Fruit fly (Drosophila melanogaster): ENCODE data around the gene CG18420.

Gene CG18420

DNA sequence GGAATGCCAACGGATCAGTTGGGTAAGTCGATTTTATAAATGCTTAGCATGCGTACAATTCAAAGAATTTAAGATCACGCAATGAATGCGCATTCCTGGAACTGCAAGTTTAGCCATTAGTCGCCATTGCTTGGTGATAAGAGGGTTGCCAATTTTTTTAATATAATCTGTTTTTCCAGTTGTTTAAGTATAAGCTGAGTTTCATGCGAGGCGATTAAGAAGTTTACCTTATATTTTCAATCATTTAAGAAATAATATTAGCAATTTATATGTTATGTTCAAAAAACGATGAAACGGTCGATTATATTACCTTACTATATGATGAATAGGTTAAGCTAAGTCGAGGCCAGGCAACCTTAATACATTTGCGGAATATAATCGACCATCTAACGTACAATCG is at the start of gene CG18420:
TSS of gene CG18420 (minus strand) at position 101 of the 400 bp plus-strand sequence.
- TF ChIP-seq CG8478 (optimal IDR thresholded peaks at IDR 0.05): no peak
- no peak for TF ChIP-seq CTCF (optimal IDR thresholded peaks at IDR 0.05)

DNA sequence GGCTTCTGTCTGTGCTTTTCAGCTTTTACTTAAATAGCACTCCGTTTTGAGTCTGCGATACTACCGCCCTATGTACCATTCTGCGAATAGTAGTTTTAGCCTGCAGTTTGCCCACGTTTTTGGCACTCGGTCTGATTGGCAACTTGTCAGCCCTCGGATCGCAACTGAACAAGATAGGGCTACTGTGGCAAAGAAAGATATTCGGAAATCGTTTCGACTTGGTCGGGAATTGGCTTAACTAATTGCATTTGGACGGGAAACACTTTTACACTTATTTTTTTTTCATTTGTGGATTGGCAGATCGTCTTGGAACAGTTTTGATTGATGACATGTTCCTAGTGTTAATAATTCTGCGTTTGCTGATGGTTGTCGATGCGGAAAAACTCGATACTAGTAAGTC is 45.6 kb upstream of the CG18420 start, which contains the start of gene CG42682:
TSS of gene CG42682 (plus strand) at position 301 of the 400 bp plus-strand sequence.
- TF ChIP-seq CTCF (optimal IDR thresholded peaks at IDR 0.05): no peak
- TF ChIP-seq CG8478 (optimal IDR thresholded peaks at IDR 0.05): no peak

DNA sequence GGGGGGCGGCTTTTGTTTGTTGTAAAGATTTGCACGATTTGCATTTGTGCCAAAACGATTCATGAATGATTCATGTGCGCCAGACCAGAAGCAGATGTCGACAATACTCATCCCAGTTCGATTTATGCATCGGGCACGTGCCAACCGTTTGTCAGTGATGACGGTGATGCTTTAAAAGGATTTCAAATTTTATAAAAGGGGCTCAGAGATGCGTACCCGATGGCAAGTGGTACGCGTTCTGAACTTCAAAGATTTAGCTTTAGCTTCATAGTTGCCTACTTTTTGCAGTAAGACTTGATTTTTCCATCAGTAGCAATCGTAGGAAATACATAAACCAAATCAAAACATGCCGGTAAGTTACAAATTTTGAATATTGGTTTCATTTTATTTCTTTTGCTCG is 14.0 kb upstream of the CG18420 start, which contains the start of gene CG33309:
TSS of gene CG33309 (plus strand) at position 301 of the 400 bp plus-strand sequence.
- no peak for TF ChIP-seq CG8478 (optimal IDR thresholded peaks at IDR 0.05)
- no peak for TF ChIP-seq CTCF (optimal IDR thresholded peaks at IDR 0.05)

DNA sequence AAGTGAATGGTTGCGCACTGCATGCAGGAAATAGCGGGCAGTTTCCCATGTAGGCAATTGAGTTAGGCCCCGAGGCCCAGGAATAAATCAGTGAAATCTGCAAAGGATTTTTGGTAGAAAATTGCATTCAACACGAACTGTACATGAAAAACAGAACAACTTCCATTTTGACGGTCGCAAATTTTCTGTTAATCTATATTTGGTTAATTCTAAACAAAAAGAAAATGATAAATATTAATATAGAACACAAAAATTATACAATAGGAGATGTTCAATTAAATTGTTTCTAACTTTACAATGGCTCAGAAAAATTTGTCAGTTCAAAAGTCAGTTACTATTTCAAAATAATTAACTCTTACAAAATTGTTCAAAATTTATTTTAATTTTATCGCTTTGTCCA is 5.6 kb upstream of the CG18420 start, which contains the start of gene CG33308:
TSS of gene CG33308 (plus strand) at position 301 of the 400 bp plus-strand sequence.
- TF ChIP-seq CTCF (optimal IDR thresholded peaks at IDR 0.05) (no peak), CG8478 (optimal IDR thresholded peaks at IDR 0.05) (no peak)

DNA sequence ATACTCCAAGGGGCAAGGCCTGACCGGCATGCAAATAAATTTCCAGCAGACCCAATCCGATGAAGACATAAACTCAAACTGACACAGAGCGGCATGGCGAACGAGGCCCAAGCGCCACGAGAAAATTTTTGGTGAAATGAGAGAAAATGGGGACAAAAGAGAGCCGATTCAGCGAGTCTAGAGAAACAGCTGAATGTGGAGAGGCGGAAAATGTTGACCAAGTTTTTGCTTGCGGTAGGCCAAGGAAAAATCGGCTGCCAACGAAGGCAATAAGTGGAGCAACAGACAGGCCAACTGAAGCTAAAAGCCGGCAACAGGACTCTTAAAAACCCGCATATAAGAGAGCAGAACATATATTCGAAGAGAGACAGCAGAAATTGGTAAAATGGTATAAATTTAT is 1.1 kb upstream of the CG18420 start:
- no peak for TF ChIP-seq CTCF (optimal IDR thresholded peaks at IDR 0.05)
- no peak for TF ChIP-seq CG8478 (optimal IDR thresholded peaks at IDR 0.05)

DNA sequence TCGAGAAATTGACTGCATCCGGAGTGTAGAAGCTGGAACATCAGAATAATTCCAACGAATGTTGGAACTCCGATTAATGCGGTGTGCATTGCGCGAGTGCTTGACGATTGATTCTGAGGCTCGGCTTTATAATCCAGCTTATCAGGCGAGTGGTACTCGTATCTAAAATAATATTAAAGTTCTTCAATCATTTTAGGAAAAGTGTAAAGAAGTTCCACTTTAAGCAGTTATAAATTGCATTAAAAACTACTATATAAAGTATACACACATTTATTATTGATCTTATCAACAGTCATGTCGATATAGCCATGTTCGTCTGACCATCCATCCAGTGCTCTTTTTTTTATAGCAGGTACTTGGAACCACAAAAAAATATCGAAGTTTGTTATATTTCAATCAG is 11.9 kb downstream of the CG18420 start, which contains the start of gene CG18636:
TSS of gene CG18636 (minus strand) at position 101 of the 400 bp plus-strand sequence.
- TF ChIP-seq CTCF (optimal IDR thresholded peaks at IDR 0.05) (no peak), CG8478 (optimal IDR thresholded peaks at IDR 0.05) (no peak)

DNA sequence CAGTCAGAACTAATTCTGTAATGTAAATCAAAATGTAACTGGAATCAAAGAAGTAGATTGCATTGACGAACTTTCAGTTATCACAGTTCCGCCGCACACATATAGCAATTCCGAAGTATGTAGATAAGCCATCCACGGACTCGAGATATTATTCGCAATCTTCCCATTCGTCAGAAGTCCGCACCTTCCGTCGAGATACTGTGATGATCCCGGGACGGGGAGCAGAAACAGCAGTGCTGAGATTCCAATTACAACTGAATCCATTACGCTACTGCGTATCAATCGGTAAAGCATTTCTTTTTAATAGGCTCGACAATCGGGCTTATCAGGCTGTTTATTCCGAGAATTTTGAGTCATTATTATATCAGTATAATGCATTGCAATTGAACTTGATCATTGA is 21.7 kb downstream of the CG18420 start, which contains the start of gene CG4650:
TSS of gene CG4650 (minus strand) at position 269 of the 400 bp plus-strand sequence.
- TF ChIP-seq CG8478 (optimal IDR thresholded peaks at IDR 0.05) (no peak), CTCF (optimal IDR thresholded peaks at IDR 0.05) (no peak)

DNA sequence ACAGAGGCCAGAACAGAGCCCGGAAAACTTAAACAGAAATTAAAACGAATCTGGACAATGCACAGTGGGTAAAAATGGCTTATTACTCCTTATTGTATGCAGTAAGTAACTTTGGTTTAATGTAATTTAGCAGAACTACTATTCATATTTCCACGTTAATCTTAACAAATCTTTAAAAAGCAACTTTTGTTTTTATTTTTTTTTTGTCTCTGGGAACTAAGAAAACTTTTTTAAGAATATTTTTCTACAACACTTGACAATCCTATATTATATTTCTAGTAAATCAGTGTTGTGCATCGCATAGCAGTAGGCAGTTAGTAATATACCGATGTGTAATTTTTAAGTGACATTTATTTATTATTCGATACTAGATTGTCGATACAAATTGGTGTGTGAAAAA is 30.8 kb downstream of the CG18420 start, which contains the start of gene CG4701:
TSS of gene CG4701 (plus strand) at position 301 of the 400 bp plus-strand sequence.
- TF ChIP-seq CTCF (optimal IDR thresholded peaks at IDR 0.05) (no peak), CG8478 (optimal IDR thresholded peaks at IDR 0.05) (no peak)

DNA sequence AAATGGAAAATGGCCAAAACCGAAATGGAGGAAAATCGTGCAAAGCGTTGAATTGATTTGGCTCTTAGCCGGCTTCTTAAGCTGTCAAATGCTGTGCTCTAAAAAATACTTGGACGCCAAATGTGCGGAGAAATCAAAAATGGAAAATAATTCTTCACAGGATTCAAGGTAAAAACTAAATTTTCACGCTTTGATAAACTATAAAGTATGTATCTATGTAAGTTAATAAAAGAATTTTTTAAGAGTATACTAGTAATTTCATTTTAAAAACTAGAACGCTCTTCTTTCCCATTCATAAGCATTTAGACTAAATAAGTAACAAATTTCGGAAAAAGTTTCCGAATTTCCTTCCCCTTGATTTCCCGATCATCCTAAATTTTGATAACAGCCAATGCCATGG is 34.0 kb downstream of the CG18420 start, which contains the start of gene CSN1a:
TSS of gene CSN1a (plus strand) at position 301 of the 400 bp plus-strand sequence.
- TF ChIP-seq CTCF (optimal IDR thresholded peaks at IDR 0.05) (no peak), CG8478 (optimal IDR thresholded peaks at IDR 0.05) (no peak)

DNA sequence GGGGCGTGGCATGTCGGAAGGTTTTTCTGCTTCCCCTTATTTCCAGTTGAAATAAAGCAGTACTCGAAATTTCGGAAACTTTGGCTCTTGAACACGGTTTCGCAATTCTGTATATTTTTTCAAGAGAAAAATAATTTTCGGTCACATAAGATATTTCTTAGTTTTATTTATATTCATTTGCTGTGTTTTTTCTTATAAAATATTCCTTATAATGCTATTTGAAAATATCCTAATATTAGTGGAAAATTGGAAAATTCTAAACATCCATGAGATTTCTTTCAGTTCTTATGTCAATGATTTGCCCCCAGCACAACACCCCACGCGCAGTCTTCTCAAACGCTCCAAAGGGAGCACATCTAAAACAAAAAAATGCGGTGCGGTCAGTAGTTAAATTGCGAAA is 36.0 kb downstream of the CG18420 start, which contains the start of gene CG4691:
TSS of gene CG4691 (plus strand) at position 301 of the 400 bp plus-strand sequence.
- TF ChIP-seq CG8478 (optimal IDR thresholded peaks at IDR 0.05): no peak
- no peak for TF ChIP-seq CTCF (optimal IDR thresholded peaks at IDR 0.05)

DNA sequence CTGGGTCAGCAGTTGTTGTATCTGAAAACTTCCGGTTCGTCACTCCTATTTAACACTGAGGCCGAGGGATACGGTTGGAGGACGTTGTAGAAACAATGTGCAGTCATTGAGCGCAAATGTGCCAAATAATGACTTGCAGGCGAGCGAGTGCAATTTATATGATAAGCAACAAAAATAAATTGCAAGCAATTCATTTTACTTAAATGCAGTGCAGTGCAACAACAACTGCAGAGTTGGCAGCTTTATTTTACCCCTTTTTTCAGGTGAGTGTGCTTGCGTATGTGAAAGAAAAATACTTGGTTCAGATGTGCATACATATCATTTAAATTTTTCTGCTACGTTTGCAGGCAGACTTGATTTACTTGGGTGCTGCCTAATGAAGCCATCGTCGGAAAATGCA is 50.4 kb downstream of the CG18420 start:
- TF ChIP-seq CTCF (optimal IDR thresholded peaks at IDR 0.05) (no peak), CG8478 (optimal IDR thresholded peaks at IDR 0.05) (no peak)

DNA sequence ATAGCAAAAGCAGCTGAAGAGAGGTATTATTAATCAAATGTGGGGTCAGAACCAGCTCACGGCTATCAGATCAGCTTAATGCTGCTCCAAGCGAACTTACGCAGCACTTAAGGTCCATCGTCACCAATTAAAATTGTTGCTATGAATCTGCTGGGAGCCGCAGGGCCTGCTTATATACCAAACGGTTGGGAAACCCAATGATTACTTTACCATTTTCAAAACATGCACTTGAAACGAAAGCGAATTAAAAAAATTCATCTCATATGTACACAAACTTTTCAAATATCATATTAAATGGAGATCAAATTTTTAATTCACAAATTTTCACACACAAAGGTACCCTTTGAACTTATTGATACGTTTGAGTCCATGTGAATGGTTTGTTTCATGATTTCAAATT is 51.4 kb downstream of the CG18420 start, which contains the start of gene CG42587:
TSS of gene CG42587 (minus strand) at position 143 of the 400 bp plus-strand sequence.
- TF ChIP-seq CTCF (optimal IDR thresholded peaks at IDR 0.05) (no peak), CG8478 (optimal IDR thresholded peaks at IDR 0.05) (no peak)

Measured in S2 (cell line).